Worm (Caenorhabditis elegans) whole organism, young adult: ENCODE measurements around the gene srlf-27.
A peak's percentile ranks its signal among the peaks of the same experiment; 100 is the strongest.

ENCODE experiments used
- B0019.2 ChIP-seq: fragments of 200-800 bp; sonication (Bioruptor generic); conservative IDR thresholded peaks from 2 replicates; pipeline ENCODE4 v1.3.6; 2022; ENCODE audit warnings: missing genetic modification reagents, missing genetic modification characterization, missing compliant biosample characterization
- D2030.7 ChIP-seq: fragments of 200-800 bp; sonication (Bioruptor generic); IDR thresholded peaks from 2 replicates; pipeline ENCODE4 v1.3.6; 2022; ENCODE audit warnings: missing genetic modification reagents, missing genetic modification characterization, missing compliant biosample characterization
- F23B12.7 ChIP-seq: sonication (generic microtip); optimal IDR thresholded peaks from 2 replicates; lab custom pipeline; 2017; ENCODE audit warnings: missing genetic modification characterization, mild to moderate bottlenecking, missing compliant biosample characterization, antibody characterized with exemption, moderate library complexity; ENCODE audit not compliant: insufficient read depth
- Y79H2A.3 ChIP-seq: fragments of 200-800 bp; sonication (Bioruptor generic); conservative IDR thresholded peaks from 2 replicates; pipeline ENCODE4 v1.3.6; 2022; ENCODE audit warnings: missing genetic modification reagents, missing genetic modification characterization, missing compliant biosample characterization
- ama-1 ChIP-seq, 3 experiments: fragments of 150-350 bp in 1 of 3; sonication (generic microtip) in 2 of 3; optimal IDR thresholded peaks; 2 replicates each; lab custom pipeline; 2014 to 2018; ENCODE audit warnings: missing biosample characterization in 2 of 3, missing genetic modification characterization in 2 of 3, missing genetic modification reagents in 2 of 3
- aptf-3 ChIP-seq: fragments of 200-800 bp; sonication (Bioruptor generic); IDR thresholded peaks from 2 replicates; pipeline ENCODE4 v1.3.6; 2022; ENCODE audit warnings: missing genetic modification characterization, missing compliant biosample characterization
- attf-3 ChIP-seq: fragments of 200-800 bp; sonication (Bioruptor generic); conservative IDR thresholded peaks from 2 replicates; pipeline ENCODE4 v1.3.6; 2022; ENCODE audit warnings: missing genetic modification reagents, missing genetic modification characterization, missing compliant biosample characterization
- ccch-3 ChIP-seq: fragments of 200-800 bp; sonication (Bioruptor generic); optimal IDR thresholded peaks from 2 replicates; lab custom pipeline; 2018; ENCODE audit warnings: mild to moderate bottlenecking, missing genetic modification characterization, missing compliant biosample characterization
- cebp-1 ChIP-seq, 2 experiments: fragments of 200-800 bp in 1 of 2; sonication (Bioruptor generic) in 1 of 2; sonication (generic microtip) in 1 of 2; IDR thresholded peaks in 1 of 2; optimal IDR thresholded peaks in 1 of 2; 2 replicates each; pipeline versions ENCODE4 v1.3.6 to Lab custom; 2017 to 2022; ENCODE audit warnings: missing compliant biosample characterization in 2 of 2, missing genetic modification characterization in 2 of 2, mild to moderate bottlenecking in 1 of 2, missing genetic modification reagents in 1 of 2, moderate library complexity in 1 of 2
- cebp-2 ChIP-seq: fragments of 200-800 bp; sonication (Bioruptor generic); IDR thresholded peaks from 2 replicates; pipeline ENCODE4 v1.3.6; 2022; ENCODE audit warnings: missing genetic modification characterization, missing compliant biosample characterization
- ceh-79 ChIP-seq: sonication (generic microtip); optimal IDR thresholded peaks from 2 replicates; lab custom pipeline; 2017; ENCODE audit warnings: mild to moderate bottlenecking, missing genetic modification characterization, missing compliant biosample characterization
- dpff-1 ChIP-seq: sonication (generic microtip); optimal IDR thresholded peaks from 2 replicates; lab custom pipeline; 2017; ENCODE audit warnings: mild to moderate bottlenecking, missing genetic modification characterization, missing compliant biosample characterization
- dpl-1 ChIP-seq: fragments of 150-350 bp; optimal IDR thresholded peaks from 2 replicates; lab custom pipeline; 2014; ENCODE audit warnings: missing biosample characterization, missing genetic modification reagents, missing genetic modification characterization
- egl-18 ChIP-seq: fragments of 200-800 bp; sonication (Bioruptor generic); IDR thresholded peaks from 2 replicates; pipeline ENCODE4 v1.3.6; 2022; ENCODE audit warnings: missing genetic modification reagents, missing genetic modification characterization, missing compliant biosample characterization
- egl-44 ChIP-seq: fragments of 200-800 bp; sonication (Bioruptor generic); IDR thresholded peaks from 2 replicates; pipeline ENCODE4 v1.3.6; 2022; ENCODE audit warnings: missing genetic modification reagents, missing genetic modification characterization, missing compliant biosample characterization
- gei-17 ChIP-seq: fragments of 200-800 bp; sonication (Bioruptor generic); optimal IDR thresholded peaks from 2 replicates; lab custom pipeline; 2018; ENCODE audit warnings: mild to moderate bottlenecking, missing genetic modification characterization, missing compliant biosample characterization
- hmg-20 ChIP-seq: fragments of 200-800 bp; sonication (Bioruptor generic); IDR thresholded peaks from 2 replicates; pipeline ENCODE4 v1.3.6; 2022; ENCODE audit warnings: missing genetic modification reagents, missing genetic modification characterization, missing compliant biosample characterization
- lag-1 ChIP-seq: fragments of 200-800 bp; sonication (Bioruptor generic); IDR thresholded peaks from 2 replicates; pipeline ENCODE4 v1.3.6; 2022; ENCODE audit warnings: missing genetic modification reagents, missing genetic modification characterization, missing compliant biosample characterization
- lin-26 ChIP-seq: fragments of 200-800 bp; sonication (Bioruptor generic); IDR thresholded peaks from 2 replicates; pipeline ENCODE4 v1.3.6; 2022; ENCODE audit warnings: missing genetic modification reagents, missing genetic modification characterization, missing compliant biosample characterization
- lin-35 ChIP-seq, 3 experiments: fragments of 150-350 bp in 2 of 3; sonication (generic microtip) in 1 of 3; optimal IDR thresholded peaks; 2 replicates each; lab custom pipeline; 2014 to 2018; ENCODE audit warnings: missing biosample characterization in 3 of 3, missing genetic modification characterization in 3 of 3, missing genetic modification reagents in 3 of 3
- lin-40 ChIP-seq: sonication (generic microtip); optimal IDR thresholded peaks from 2 replicates; lab custom pipeline; 2016; ENCODE audit warnings: missing genetic modification characterization, mild to moderate bottlenecking, missing compliant biosample characterization, missing genotype, missing genetic modification reagents
- lin-54 ChIP-seq: fragments of 200-800 bp; sonication (Bioruptor generic); optimal IDR thresholded peaks from 2 replicates; lab custom pipeline; 2018; ENCODE audit warnings: mild to moderate bottlenecking, missing genetic modification characterization, missing compliant biosample characterization
- madf-10 ChIP-seq: sonication (generic microtip); optimal IDR thresholded peaks from 2 replicates; lab custom pipeline; 2016; ENCODE audit warnings: mild to moderate bottlenecking, missing genetic modification characterization, missing compliant biosample characterization
- madf-8 ChIP-seq: fragments of 200-800 bp; sonication (Bioruptor generic); conservative IDR thresholded peaks from 2 replicates; pipeline ENCODE4 v1.3.6; 2022; ENCODE audit warnings: missing genetic modification reagents, missing genetic modification characterization, missing compliant biosample characterization
- mcd-1 ChIP-seq: fragments of 200-800 bp; sonication (Bioruptor generic); IDR thresholded peaks from 2 replicates; pipeline ENCODE4 v1.3.6; 2022; ENCODE audit warnings: missing genetic modification reagents, missing genetic modification characterization, missing compliant biosample characterization
- mel-28 ChIP-seq: sonication (generic microtip); optimal IDR thresholded peaks from 2 replicates; lab custom pipeline; 2016; ENCODE audit warnings: borderline replicate concordance, mild to moderate bottlenecking, missing genetic modification characterization, missing compliant biosample characterization
- nfyb-1 ChIP-seq: fragments of 200-800 bp; sonication (Bioruptor generic); IDR thresholded peaks from 2 replicates; pipeline ENCODE4 v1.3.6; 2022; ENCODE audit warnings: missing genetic modification reagents, missing genetic modification characterization, missing compliant biosample characterization
- nhr-120 ChIP-seq: fragments of 200-800 bp; sonication (Bioruptor generic); IDR thresholded peaks from 2 replicates; pipeline ENCODE4 v1.3.6; 2022; ENCODE audit warnings: missing genetic modification characterization, missing compliant biosample characterization
- nhr-80 ChIP-seq: sonication (generic microtip); optimal IDR thresholded peaks from 2 replicates; lab custom pipeline; 2016; ENCODE audit warnings: missing genetic modification characterization, missing compliant biosample characterization
- repo-1 ChIP-seq: sonication (generic microtip); optimal IDR thresholded peaks from 2 replicates; lab custom pipeline; 2017; ENCODE audit warnings: mild to moderate bottlenecking, missing genetic modification characterization, missing compliant biosample characterization
- sdz-38 ChIP-seq: sonication (generic microtip); optimal IDR thresholded peaks from 2 replicates; lab custom pipeline; 2016; ENCODE audit warnings: missing genotype, missing genetic modification characterization, missing compliant biosample characterization
- sea-2 ChIP-seq: fragments of 200-800 bp; sonication (Bioruptor generic); IDR thresholded peaks from 2 replicates; pipeline ENCODE4 v1.3.6; 2022; ENCODE audit warnings: missing genetic modification characterization, missing compliant biosample characterization
- snpc-3.4 ChIP-seq: sonication (generic microtip); optimal IDR thresholded peaks from 2 replicates; lab custom pipeline; 2017; ENCODE audit warnings: missing genetic modification characterization, mild to moderate bottlenecking, missing compliant biosample characterization, antibody characterized with exemption, moderate library complexity, missing genotype, missing genetic modification reagents
- snpc-4 ChIP-seq, 5 experiments: fragments of 150-350 bp in 1 of 5; sonication (generic microtip) in 4 of 5; optimal IDR thresholded peaks; 2 replicates each; lab custom pipeline; 2014 to 2018; ENCODE audit warnings: missing genetic modification characterization in 5 of 5, missing biosample characterization in 3 of 5, antibody characterized with exemption in 2 of 5, mild to moderate bottlenecking in 2 of 5, missing compliant biosample characterization in 2 of 5, missing genotype in 2 of 5, moderate library complexity in 2 of 5, missing genetic modification reagents in 1 of 5
- tbx-9 ChIP-seq: sonication (generic microtip); optimal IDR thresholded peaks from 2 replicates; lab custom pipeline; 2016; ENCODE audit warnings: borderline replicate concordance, missing genetic modification characterization, inconsistent platforms, missing compliant biosample characterization
- ztf-22 ChIP-seq: fragments of 200-800 bp; sonication (Bioruptor generic); optimal IDR thresholded peaks from 2 replicates; lab custom pipeline; 2018; ENCODE audit warnings: mild to moderate bottlenecking, missing genetic modification characterization, moderate library complexity, missing compliant biosample characterization
- ztf-25 ChIP-seq: fragments of 200-800 bp; sonication (Bioruptor generic); IDR thresholded peaks from 2 replicates; pipeline ENCODE4 v1.3.6; 2022; ENCODE audit warnings: missing genetic modification reagents, missing genetic modification characterization, missing compliant biosample characterization
- ztf-28 ChIP-seq: fragments of 200-800 bp; sonication (Bioruptor generic); IDR thresholded peaks from 2 replicates; pipeline ENCODE4 v1.3.6; 2022; ENCODE audit warnings: missing genetic modification reagents, missing genetic modification characterization, missing compliant biosample characterization
- ztf-6 ChIP-seq: fragments of 200-800 bp; sonication (Bioruptor generic); IDR thresholded peaks from 2 replicates; pipeline ENCODE4 v1.3.6; 2022; ENCODE audit warnings: missing genetic modification reagents, missing genetic modification characterization, missing compliant biosample characterization

The srlf-27 gene

ce11 chrIV:14610942-14611724 is 26.4 kb upstream of the srlf-27 start (continued):
- TF ChIP-seq attf-3 (GFP tag; lab: Robert Waterston, UW) (no peak), ztf-25 (GFP tag; lab: Robert Waterston, UW) (no peak), dpl-1 (GFP tag; lab: Kevin White, UChicago) (no peak), nhr-120 (GFP tag; lab: Robert Waterston, UW) (no peak), lin-54 (GFP tag; lab: Kevin White, UChicago) (no peak), nfyb-1 (GFP tag; lab: Robert Waterston, UW) (no peak), F23B12.7 (tag; lab: Kevin White, UChicago) (no peak), madf-8 (GFP tag; lab: Robert Waterston, UW) (peak; percentile 26), lag-1 (GFP tag; lab: Robert Waterston, UW) (no peak)

ce11 chrIV:14611892-14612497 is 25.5 kb upstream of the srlf-27 start:
- TF ChIP-seq mcd-1 (GFP tag; lab: Robert Waterston, UW) (no peak), ama-1 (optimal IDR thresholded peaks at IDR 0.05; lab: Kevin White, UChicago) (no peak), ama-1 (GFP tag; optimal IDR thresholded peaks at IDR 0.05; lab: Kevin White, UChicago) (no peak), cebp-2 (GFP tag; lab: Robert Waterston, UW) (0 out of 2 replicates have a peak, but pooled peaks have one; percentile 56), lin-35 (GFP tag; optimal IDR thresholded peaks at IDR 0.05; lab: Kevin White, UChicago) (no peak), ztf-28 (GFP tag; lab: Robert Waterston, UW) (no peak), Y79H2A.3 (GFP tag; lab: Robert Waterston, UW) (0 out of 2 replicates have a peak, but pooled peaks have one; percentile 18), cebp-1 (GFP tag; IDR thresholded peaks at IDR 0.05; lab: Robert Waterston, UW) (no peak), cebp-1 (tag; optimal IDR thresholded peaks at IDR 0.05; lab: Kevin White, UChicago) (peak; percentile 29), ztf-25 (GFP tag; lab: Robert Waterston, UW) (no peak), gei-17 (GFP tag; lab: Kevin White, UChicago) (no peak), ceh-79 (tag; lab: Kevin White, UChicago) (no peak), lin-54 (GFP tag; lab: Kevin White, UChicago) (no peak), snpc-3.4 (tag; lab: Kevin White, UChicago) (no peak), sdz-38 (tag; lab: Kevin White, UChicago) (no peak), ztf-6 (GFP tag; lab: Robert Waterston, UW) (no peak), mel-28 (no peak), egl-44 (GFP tag; lab: Robert Waterston, UW) (no peak), madf-8 (GFP tag; lab: Robert Waterston, UW) (no peak), dpff-1 (tag; lab: Kevin White, UChicago) (no peak), egl-18 (no peak), ztf-22 (no peak), ccch-3 (GFP tag; lab: Kevin White, UChicago) (no peak), snpc-4 (GFP tag; optimal IDR thresholded peaks at IDR 0.05; lab: Kevin White, UChicago) (no peak), snpc-4 (tag; optimal IDR thresholded peaks at IDR 0.05; lab: Kevin White, UChicago) (peak; percentile 59 to 86 (median 82)), D2030.7 (no peak), madf-10 (tag; lab: Kevin White, UChicago) (no peak), nhr-80 (tag; lab: Kevin White, UChicago) (no peak), lin-40 (tag; lab: Kevin White, UChicago) (no peak), lin-26 (peak; percentile 58; the same call in 1 of the 2 replicates), tbx-9 (tag; lab: Kevin White, UChicago) (no peak), hmg-20 (GFP tag; lab: Robert Waterston, UW) (no peak), B0019.2 (GFP tag; lab: Robert Waterston, UW) (no peak), sea-2 (GFP tag; lab: Robert Waterston, UW) (no peak), aptf-3 (GFP tag; lab: Robert Waterston, UW) (no peak), repo-1 (tag; lab: Kevin White, UChicago) (no peak)
- TF ChIP-seq, all 124 proteins: peak for 5
